Worm (Caenorhabditis elegans): ENCODE results near the gene Y73F4A.2.

- no peak for TF ChIP-seq ets-7 (tag; optimal IDR thresholded peaks at IDR 0.05)
- no peak for TF ChIP-seq ama-1 (optimal IDR thresholded peaks at IDR 0.05)
- no peak for TF ChIP-seq ceh-13 (GFP tag; optimal IDR thresholded peaks at IDR 0.05)
- TF ChIP-seq flt-1 (GFP tag; IDR thresholded peaks at IDR 0.05), result no peak
- no peak for TF ChIP-seq tbx-37 (GFP tag; conservative IDR thresholded peaks at IDR 0.05)
- no peak for TF ChIP-seq pes-1 (GFP tag; IDR thresholded peaks at IDR 0.05)
Measured at ce11 chrIV:9040393-9040792, 2.8 kb downstream of the Y73F4A.2 start, which contains the start of gene Y73F4A.3.

All from whole organism, early embryonic.